Fruit fly (Drosophila melanogaster) Kc167 (cell line): ENCODE data around the gene js.

Experiments
- Myc ChIP-seq: fragments of >200 bp; optimal IDR thresholded peaks from 2 replicates; lab custom pipeline; 2017; ENCODE audit warnings: missing external identifiers
- Sin3A ChIP-seq: fragments of >200 bp; optimal IDR thresholded peaks from 2 replicates; lab custom pipeline; 2018; ENCODE audit warnings: missing external identifiers
- h ChIP-seq: fragments of >200 bp; optimal IDR thresholded peaks from 3 replicates; lab custom pipeline; 2018; ENCODE audit warnings: missing external identifiers

DNA sequence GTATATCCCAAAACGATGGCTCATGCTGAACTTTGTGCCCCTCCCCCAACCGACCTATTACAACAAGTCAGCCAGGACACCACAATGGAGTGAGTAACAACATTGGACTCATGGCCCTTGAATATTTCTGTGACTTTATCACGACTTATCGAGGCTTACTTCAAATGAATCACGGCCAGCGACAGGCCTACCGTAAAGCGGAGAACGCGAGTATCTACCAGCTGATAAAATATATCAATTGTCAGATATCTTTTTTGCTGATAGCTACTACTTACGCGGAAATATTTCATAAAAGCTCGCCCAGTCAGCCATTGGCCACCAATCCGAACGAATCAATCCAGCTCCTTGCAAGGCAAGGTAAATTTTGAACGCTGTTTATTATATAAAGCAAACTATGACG is 40.6 kb downstream of the js start, which contains the start of gene CG17930:
- TF ChIP-seq Myc (lab: Kevin White, UChicago) (no peak), h (lab: Kevin White, UChicago) (no peak), Sin3A (lab: Kevin White, UChicago) (no peak)
